Fruit fly (Drosophila melanogaster) whole organism: Measurements from ENCODE around the gene CG13069.

Experiments used
- CG8478 ChIP-seq: fragments of >200 bp; optimal IDR thresholded peaks from 2 replicates; lab custom pipeline; 2018; ENCODE audit warnings: inconsistent platforms
- Dll ChIP-seq: fragments of >200 bp; optimal IDR thresholded peaks from 2 replicates; lab custom pipeline; 2017
- EcR ChIP-seq, 2 experiments: fragments of >200 bp; optimal IDR thresholded peaks; 2 replicates each; lab custom pipeline; 2017; ENCODE audit warnings: missing biosample characterization in 2 of 2, missing genetic modification characterization in 2 of 2, missing genetic modification reagents in 2 of 2
- psq ChIP-seq: fragments of >200 bp; optimal IDR thresholded peaks from 2 replicates; lab custom pipeline; 2017
- usp ChIP-seq: fragments of >200 bp; optimal IDR thresholded peaks from 2 replicates; lab custom pipeline; 2017; ENCODE audit warnings: missing biosample characterization, missing genetic modification characterization, mixed read lengths

- TF ChIP-seq psq (no peak), EcR (GFP tag; optimal IDR thresholded peaks at IDR 0.05; lab: Kevin White, UChicago) (peak in 1 of 2 experiments; percentile 61), Dll (lab: Kevin White, UChicago) (no peak), CG8478 (lab: Kevin White, UChicago) (no peak), usp (GFP tag; lab: Kevin White, UChicago) (no peak)
Measured at dm6 chr3L:16241296-16241695, 23.9 kb upstream of the CG13069 start.
